Worm (Caenorhabditis elegans): Measurements from ENCODE around the gene C28C12.1.

The C28C12.1 gene

DNA sequence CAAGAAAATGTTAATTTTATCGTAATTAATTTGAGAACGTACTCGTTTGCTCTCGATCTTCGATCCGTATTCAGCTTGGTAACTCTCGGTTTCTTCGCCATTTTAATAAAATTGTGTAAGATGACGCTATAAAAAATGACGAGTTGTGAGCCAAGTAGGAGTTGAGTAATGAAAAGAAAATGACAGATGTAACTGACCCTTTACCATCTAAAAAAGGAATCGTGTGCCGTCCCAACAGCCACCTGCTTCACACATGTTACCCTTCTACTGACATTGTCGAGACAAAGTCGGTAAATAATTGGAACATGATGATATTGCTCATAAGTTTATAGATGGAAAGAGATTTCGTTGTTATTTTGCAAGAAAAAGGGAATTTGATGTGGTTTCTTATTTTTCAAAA lies 22.1 kb upstream of the C28C12.1 start, which contains the start of gene hlh-12:
Gene hlh-12 (minus strand): TSS at position 101 of the 400 bp plus-strand sequence.
- TF ChIP-seq unc-62 (GFP tag; optimal IDR thresholded peaks at IDR 0.05): no peak

DNA sequence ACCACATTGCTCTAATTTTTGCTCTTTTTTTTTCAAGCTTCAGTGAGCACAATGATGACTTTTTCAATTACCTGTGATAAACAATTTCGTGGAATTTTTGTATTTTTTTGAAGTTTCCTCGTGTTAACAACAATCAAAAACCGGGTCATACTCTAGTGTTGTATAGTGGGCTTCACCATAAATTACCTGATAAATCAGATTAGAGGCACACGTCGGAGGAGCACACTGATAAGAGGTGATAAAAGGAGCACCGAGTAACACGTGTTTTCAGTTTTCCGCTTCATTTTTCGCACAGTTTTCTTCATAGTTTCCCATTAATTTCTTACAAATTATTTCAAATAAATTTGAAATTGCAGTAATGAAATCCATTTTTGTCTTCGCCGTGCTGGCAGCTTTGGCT lies 20.2 kb upstream of the C28C12.1 start, which contains the start of gene spp-8:
Gene spp-8 (plus strand): TSS at position 357 of the 400 bp plus-strand sequence.
- no peak for TF ChIP-seq unc-62 (GFP tag; optimal IDR thresholded peaks at IDR 0.05)

DNA sequence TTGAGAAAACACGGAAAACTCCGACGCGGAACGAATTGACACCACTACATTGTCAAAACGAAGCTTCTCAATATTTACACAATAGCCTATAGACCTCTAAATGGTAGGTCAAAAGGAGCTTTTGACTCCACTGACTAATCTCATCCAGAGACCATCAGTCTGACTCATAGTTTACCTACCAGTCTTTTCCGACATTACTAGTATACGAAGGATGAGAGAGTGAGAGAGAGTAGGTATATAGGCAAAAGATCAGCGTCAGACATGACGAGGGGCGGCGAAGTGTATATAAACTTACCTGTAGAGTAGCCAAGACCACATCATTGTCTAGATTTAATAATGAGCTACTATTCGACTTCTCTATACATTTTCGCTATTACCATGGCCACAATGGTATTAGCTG lies 14.3 kb upstream of the C28C12.1 start, which contains the start of gene srlf-3:
Gene srlf-3 (plus strand): TSS at position 301 of the 400 bp plus-strand sequence.
- TF ChIP-seq unc-62 (GFP tag; optimal IDR thresholded peaks at IDR 0.05): no peak

DNA sequence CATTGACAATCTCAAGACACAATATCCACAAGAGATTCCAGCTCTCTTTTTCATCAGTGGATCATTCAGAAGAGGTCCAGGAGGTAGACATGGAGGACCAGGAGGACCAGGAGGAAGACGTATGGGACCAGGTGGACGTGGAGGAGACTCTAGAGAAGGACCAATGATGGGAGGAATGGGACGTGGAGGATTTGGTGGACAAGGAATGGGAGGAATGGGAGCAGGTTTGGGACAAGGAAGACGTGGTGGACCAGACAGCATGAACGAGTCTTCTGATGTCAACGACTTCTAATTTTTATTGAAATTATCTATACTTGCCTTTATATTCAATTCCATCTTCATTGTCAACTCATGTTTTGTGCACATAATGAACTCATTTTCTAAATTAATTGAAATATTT lies 13.4 kb upstream of the C28C12.1 start:
- no peak for TF ChIP-seq unc-62 (GFP tag; optimal IDR thresholded peaks at IDR 0.05)

DNA sequence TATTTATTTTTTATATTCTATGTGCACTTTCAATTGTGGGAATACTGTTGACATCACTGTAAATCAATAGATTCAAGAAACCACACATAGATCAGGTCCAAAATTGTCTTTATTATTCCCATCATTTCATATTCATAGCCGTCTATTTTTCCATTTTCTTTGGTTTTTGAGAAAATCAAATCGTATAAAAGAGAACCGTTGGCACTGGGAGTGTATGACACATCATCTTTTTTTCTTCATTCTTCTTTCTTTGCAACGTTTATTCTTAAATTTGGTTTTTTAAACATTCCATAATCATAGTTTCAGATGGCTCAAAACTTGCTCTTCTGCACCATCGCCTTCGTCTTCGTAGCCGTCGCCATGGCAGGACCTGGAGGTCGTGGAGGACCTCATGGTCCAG lies 11.6 kb upstream of the C28C12.1 start, which contains the start of gene srlf-2:
Gene srlf-2 (plus strand): TSS at position 301 of the 400 bp plus-strand sequence.
- TF ChIP-seq unc-62 (GFP tag; optimal IDR thresholded peaks at IDR 0.05): no peak

DNA sequence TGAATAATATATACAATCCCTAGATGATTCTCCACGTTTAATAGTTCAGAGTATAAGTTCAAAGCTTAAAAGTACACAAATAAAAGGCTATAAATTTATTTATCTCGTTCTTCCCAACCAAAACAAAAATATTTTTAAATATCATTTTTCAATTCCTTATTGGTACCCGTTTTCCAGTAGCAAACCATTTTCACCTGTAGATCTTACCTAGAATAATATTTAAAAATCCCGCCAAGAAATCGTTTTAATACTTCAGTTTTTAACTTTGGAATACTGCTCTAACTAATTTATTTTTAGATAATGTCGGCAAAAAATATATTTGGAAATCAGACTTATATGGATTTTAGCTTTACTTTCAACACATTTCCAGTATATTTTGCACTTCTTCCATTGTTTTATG lies 9.2 kb upstream of the C28C12.1 start, which contains the start of gene sru-7:
Gene sru-7 (plus strand): TSS at position 301 of the 400 bp plus-strand sequence.
- no peak for TF ChIP-seq unc-62 (GFP tag; optimal IDR thresholded peaks at IDR 0.05)

DNA sequence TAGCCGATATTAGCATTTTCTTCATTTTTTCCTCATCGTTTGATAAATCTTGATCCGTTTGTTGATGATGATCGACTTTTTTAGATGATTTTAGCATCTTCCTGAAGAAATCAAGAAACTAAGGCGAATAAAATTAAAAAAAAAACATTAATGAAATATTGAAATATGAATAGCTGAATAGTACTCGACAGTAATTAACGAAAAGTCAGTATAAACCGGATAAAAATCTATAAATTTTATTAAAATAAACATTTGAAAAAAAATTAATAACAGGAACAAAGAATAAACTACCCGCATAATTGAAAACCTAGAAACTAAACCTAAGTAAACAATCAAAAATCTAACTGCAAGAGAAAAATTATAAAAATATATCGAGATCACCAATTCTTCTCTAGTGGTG lies 5.2 kb upstream of the C28C12.1 start, which contains the start of gene C28C12.12:
Gene C28C12.12 (minus strand): TSS at position 101 of the 400 bp plus-strand sequence.
- no peak for TF ChIP-seq unc-62 (GFP tag; optimal IDR thresholded peaks at IDR 0.05)

DNA sequence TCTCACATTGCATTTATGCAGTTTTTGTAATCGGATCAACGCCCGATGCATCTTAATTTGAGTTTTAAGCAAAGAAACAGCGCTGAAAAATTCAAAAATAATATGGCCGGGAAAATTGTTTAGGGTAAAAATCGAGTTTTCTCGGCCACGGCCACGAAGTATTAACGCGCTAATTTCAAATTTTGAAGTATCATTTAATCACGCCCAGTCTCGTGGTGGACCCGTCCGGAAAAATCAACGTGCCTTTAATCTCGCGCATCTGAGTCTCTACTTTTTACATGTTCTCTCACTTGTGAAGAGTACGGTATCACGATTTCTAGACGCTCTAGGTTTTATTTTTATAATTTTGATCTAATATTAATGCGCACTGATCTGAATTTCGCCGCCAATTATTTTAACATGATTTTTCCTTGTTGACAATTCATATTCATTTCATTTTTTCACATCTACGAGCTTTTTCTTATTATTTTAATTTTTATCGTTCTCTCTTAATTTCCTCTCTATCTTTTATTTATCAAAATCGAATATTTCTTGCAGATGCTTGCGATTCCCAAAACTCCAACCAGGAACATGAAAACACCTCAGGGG lies 2.6 kb upstream of the C28C12.1 start, which contains the start of the genes acdh-13 and mesp-1:
Gene acdh-13 (minus strand): TSS at position 51 of the 588 bp plus-strand sequence.
Gene mesp-1 (plus strand): TSS at position 538 of the 588 bp plus-strand sequence.
- no peak for TF ChIP-seq unc-62 (GFP tag; optimal IDR thresholded peaks at IDR 0.05)

DNA sequence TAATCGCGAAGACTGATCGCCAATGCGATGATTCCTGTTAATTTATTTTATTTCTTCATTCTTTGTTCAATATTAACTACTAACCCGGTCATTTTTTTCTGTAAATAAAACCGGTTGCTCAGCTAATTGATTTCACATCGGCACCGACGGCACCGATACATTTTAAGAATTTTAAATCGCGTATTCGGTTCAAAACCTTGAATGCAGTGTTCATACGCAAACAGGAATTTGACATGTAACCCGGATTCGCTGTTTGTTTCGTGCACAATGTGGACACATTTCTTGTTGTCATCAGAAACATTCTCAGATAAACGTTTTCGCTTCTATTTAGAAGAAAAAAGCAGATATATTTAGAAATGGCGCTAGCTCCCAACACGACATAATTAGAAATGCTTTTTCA lies 1.5 kb upstream of the C28C12.1 start:
- no peak for TF ChIP-seq unc-62 (GFP tag; optimal IDR thresholded peaks at IDR 0.05)

DNA sequence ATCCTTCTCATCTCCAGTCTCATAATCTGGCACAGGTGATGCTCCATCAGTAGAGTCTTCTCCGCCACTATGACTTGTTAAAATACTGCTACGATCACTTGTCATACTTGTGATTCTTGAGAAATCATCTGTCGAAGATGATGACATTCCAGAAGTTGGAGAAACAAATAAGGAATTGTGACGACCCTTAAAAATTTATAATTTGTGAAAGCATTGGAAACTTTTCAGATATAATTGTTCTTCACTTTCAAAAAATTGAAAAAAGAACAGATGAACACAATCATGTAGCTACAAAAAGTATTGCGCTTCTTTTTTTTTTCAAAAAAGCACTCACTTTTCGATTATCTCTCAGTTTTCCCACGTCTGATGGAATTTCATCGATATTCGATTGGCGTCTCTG lies 4.6 kb downstream of the C28C12.1 start:
- no peak for TF ChIP-seq unc-62 (GFP tag; optimal IDR thresholded peaks at IDR 0.05)

DNA sequence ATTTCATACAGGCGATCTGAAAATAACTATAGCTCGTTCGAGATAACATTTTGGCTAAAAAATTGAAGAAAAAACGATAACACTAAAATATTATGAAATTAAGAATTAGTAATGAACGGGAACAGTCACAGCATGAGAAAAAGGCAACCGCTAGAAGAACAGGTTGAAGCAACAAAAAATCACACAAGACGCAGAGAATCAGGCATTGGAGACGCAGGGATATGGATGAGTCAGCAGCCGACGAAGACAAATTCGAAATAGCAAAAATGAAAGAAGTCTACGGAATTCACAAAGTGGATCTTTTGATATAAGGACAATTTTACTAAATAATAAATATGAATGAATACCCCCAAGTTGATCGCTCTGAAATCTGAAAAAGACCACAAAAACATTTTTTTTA lies 9.1 kb downstream of the C28C12.1 start, which contains the start of gene tag-77:
Gene tag-77 (minus strand): TSS at position 15 of the 400 bp plus-strand sequence.
- no peak for TF ChIP-seq unc-62 (GFP tag; optimal IDR thresholded peaks at IDR 0.05)

DNA sequence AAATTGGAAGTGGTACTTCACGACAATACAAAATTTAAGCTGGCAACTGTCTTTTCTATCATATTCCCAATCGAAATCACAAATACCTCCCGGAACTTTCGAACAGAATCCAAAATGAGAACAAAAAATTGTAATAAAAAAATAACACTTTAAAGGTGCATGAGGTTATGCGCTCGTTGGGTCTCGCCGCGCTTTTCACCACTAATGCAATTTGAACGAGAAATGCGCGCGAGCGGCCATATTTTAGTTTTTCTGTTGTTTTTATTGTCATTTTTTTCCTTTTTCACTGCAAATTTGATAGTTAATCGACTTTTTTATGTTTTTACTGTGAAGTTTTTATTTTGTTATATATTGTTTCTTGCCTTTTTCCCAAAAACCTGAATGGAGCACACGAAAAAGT lies 9.6 kb downstream of the C28C12.1 start, which contains the start of gene mes-6:
Gene mes-6 (plus strand): TSS at position 229 of the 400 bp plus-strand sequence.
- no peak for TF ChIP-seq unc-62 (GFP tag; optimal IDR thresholded peaks at IDR 0.05)

DNA sequence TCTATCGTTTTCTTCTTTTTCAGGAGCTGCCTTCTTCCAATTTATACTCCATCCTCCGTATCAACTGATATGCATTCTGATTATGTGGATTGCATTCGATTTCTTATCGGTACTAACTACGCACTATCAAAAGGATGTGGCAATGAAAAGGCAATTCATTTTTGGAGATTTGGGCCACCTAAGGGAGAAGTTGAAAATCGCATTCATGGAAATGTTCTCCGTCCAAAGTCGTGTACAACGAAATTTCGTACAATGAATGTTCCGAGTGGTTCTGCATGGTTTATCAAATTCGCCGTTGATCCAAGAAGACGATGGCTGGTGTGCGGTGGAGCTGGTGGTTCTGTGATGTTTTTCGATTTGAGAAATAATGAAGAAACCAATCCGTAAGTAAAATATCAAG lies 11.2 kb downstream of the C28C12.1 start, which contains the start of gene C09G4.4:
Gene C09G4.4 (plus strand): TSS at position 301 of the 400 bp plus-strand sequence.
- no peak for TF ChIP-seq unc-62 (GFP tag; optimal IDR thresholded peaks at IDR 0.05)

DNA sequence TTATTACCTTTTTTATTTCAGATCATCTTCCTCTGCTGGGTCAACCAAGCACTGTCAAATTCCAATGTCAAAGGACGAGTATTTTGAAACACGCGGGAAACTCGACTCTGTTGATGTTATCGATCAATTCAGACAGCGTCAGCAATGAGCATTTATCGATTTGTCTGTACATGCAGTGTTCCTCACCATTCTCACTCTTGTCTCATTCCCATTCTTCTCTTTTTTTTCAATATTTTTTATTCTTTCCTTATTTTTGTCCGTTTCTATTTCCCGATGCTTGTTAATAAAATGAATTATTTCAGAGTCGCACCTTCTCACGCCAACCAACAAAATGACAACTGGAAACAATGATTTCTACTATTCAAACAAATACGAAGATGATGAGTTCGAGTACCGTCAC lies 12.1 kb downstream of the C28C12.1 start, which contains the start of gene cks-1:
Gene cks-1 (plus strand): TSS at position 301 of the 400 bp plus-strand sequence.
- TF ChIP-seq unc-62 (GFP tag; optimal IDR thresholded peaks at IDR 0.05): no peak

DNA sequence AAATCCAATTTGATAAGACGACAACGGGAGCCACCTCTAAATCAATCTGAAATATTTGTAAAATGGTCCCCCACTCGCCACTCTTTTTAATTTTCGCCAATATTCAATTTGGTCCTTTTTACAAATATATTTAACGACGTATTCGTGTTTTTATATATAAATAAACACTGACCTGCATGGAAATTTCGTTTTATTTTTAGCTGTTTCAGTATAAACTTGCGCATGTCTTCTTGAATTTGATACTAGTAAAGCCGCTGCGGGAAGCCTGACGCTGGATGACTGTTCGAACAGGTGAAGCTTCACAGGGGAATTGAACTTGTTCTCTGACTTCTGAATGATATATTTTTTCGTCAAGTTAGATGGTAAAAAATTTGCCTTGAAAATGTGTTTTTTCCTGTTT lies 13.1 kb downstream of the C28C12.1 start:
- no peak for TF ChIP-seq unc-62 (GFP tag; optimal IDR thresholded peaks at IDR 0.05)

DNA sequence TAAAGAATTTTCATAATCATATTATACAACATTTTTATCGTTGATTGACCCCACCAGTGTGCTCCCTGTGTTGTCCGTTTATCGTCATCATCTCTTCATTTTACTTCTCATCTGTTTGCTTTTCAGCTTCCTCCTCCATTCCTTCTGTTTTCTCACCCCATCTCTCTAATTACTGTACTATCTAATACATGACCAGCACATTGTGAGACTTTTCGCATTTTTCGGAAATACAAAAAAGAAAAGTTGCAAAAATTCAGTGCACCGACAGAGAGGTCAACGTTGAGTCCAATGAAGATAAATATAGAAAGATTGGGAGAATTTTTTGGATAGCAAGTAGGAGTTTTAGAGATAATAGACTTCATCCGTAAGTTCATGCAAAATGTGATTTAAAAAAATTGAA lies 18.5 kb downstream of the C28C12.1 start:
- no peak for TF ChIP-seq unc-62 (GFP tag; optimal IDR thresholded peaks at IDR 0.05)

DNA sequence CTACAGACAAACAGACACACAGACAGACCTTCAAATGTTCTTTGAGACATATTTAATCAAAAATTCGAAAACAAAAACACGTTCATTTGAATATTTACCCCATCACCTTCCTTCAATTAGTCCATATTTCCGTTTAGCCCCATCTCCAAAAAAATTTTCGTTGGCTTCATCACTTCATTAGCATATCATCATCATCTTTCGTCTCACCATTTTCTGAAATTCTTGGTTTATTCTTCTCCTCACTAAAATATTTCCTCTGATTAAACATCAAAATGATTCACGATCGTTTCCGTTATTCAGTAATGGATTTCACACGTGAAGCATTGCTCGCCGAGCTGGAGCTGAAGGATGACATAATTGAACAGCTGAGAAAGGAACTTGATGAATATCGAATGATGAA lies 19.1 kb downstream of the C28C12.1 start, which contains the start of gene pkg-2:
Gene pkg-2 (plus strand): TSS at position 301 of the 400 bp plus-strand sequence.
- TF ChIP-seq unc-62 (GFP tag; optimal IDR thresholded peaks at IDR 0.05): no peak

Measured in whole organism, dauer.